Worm (Caenorhabditis elegans): Measurements from ENCODE around the gene Y54B9A.1.

The Y54B9A.1 gene

DNA sequence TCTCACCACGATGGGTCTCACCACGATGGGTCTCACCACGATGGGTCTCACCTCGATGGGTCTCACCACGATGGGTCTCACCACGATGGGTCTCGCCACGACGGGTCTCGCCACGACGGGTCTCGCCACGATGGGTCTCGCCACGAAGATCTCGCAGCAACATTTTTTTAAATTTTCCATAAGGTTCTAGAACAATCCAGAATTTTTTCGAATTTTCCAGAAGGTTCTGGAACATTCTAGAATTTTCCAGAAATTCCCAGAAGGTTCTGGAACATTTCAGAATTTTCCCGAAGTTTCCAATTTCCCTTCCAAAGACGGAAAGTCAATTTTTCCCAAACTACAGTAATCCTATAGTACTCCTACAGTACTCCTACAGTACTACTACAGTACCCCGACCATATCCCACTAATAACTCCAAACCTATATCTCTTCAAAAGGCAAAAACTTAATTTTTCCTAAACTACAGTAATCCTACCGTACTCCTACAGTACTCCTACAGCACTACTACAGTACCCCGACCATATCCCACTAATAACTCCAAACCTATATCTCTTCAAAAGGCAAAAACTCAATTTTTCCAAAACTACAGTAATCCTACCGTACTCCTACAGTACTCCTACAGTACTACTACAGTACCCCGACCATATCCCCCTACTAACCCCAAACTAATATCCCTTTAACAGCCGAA is at the start of gene Y54B9A.1:
TSS of gene Y54B9A.1 (minus strand) at position 235 of the 688 bp plus-strand sequence.
- TF ChIP-seq ztf-23 (GFP tag; IDR thresholded peaks at IDR 0.05) = peak; percentile 52; the same call in 1 of the 2 replicates
- peak; percentile 55; the same call in 1 of the 2 replicates for TF ChIP-seq flt-1 (GFP tag; IDR thresholded peaks at IDR 0.05)

DNA sequence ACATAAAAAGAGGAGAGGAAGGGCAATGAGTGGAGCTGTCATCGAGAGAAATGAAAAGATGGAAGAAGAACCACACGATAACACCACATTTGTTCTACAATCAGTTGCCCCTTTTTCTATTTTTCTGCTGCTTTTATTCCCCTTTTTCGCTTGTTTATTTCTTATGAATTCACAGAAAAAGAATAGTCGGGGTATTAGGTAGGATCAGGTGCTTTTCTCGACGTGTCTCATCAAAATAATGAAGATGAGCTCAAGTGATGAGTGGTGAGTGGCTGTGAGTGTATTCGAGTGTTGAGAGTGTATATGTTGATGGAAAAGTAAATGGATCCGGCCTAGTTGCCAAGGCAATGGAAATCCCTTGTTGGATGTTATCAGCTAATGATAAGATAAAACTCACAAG is 46.2 kb upstream of the Y54B9A.1 start:
- no peak for TF ChIP-seq tab-1 (GFP tag; IDR thresholded peaks at IDR 0.05)
- TF ChIP-seq cog-1 (tag; optimal IDR thresholded peaks at IDR 0.05) = no peak
- no peak for TF ChIP-seq ztf-23 (GFP tag; IDR thresholded peaks at IDR 0.05)
- no peak for TF ChIP-seq med-1 (GFP tag; optimal IDR thresholded peaks at IDR 0.05; ENCODE audit: insufficient read depth)
- no peak for TF ChIP-seq flt-1 (GFP tag; IDR thresholded peaks at IDR 0.05)
- TF ChIP-seq klf-2 (GFP tag; conservative IDR thresholded peaks at IDR 0.05) = no peak

DNA sequence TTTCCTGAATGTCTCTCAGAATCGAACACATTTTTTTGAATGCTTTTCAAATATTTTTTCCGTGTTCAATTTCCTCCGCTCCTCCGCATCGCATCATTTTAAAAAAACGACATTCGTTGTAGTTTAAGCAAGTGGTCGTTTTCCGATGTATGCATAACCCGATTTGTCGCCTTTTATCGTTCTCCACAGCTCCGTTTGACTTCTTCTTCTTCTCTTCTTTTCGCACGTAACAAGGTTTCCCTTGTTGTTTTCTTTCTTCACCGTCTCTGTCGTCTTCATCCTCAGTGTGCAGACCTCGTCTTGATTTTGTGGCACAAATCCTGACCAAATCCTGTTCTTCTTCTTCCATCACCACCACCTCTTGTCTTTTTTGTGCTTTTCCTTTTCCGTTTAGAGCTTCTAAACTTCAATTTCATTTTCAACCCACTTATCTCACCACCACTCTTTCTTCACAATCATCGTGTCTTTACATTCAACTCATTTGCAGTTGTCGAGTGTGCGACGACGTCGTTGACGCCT is 44.4 kb upstream of the Y54B9A.1 start, which contains the start of gene K06A4.2:
TSS of gene K06A4.2 (plus strand) at position 469 of the 519 bp plus-strand sequence.
- no peak for TF ChIP-seq ztf-29 (GFP tag; IDR thresholded peaks at IDR 0.05)
- TF ChIP-seq cog-1 (tag; optimal IDR thresholded peaks at IDR 0.05) = no peak
- no peak for TF ChIP-seq ztf-23 (GFP tag; IDR thresholded peaks at IDR 0.05)
- no peak for TF ChIP-seq ref-1 (GFP tag; conservative IDR thresholded peaks at IDR 0.05)
- TF ChIP-seq klf-2 (GFP tag; conservative IDR thresholded peaks at IDR 0.05) = no peak
- no peak for TF ChIP-seq tab-1 (GFP tag; IDR thresholded peaks at IDR 0.05)

DNA sequence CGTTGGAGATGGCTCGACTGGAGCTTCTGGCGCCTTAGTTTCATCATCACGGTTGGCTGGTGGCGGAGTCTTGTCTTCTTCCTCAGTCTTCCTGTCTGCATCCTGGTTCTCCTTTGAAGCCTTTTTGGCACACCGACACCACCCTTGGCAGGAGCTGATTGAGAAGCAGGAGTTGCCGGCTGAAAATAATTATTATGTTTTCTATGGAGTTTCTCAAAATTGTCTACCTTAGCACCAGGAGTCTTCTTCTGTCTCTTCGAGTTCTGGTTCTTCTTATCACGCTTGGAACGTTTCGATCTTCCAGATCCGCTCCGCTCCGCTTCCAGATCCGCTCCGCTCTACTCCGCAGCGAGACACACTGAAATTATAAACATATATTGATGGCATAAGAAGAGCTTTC is 41.2 kb upstream of the Y54B9A.1 start, which contains the start of gene K06A4.6:
TSS of gene K06A4.6 (minus strand) at position 101 of the 400 bp plus-strand sequence.
- no peak for TF ChIP-seq T22C8.4 (GFP tag; IDR thresholded peaks at IDR 0.05)
- TF ChIP-seq flt-1 (GFP tag; IDR thresholded peaks at IDR 0.05) = no peak
- TF ChIP-seq ref-1 (GFP tag; conservative IDR thresholded peaks at IDR 0.05) = no peak
- TF ChIP-seq ztf-29 (GFP tag; IDR thresholded peaks at IDR 0.05) = no peak
- no peak for TF ChIP-seq cog-1 (tag; optimal IDR thresholded peaks at IDR 0.05)
- no peak for TF ChIP-seq tab-1 (GFP tag; IDR thresholded peaks at IDR 0.05)
- no peak for TF ChIP-seq klf-2 (GFP tag; conservative IDR thresholded peaks at IDR 0.05)
- TF ChIP-seq ztf-23 (GFP tag; IDR thresholded peaks at IDR 0.05) = no peak

DNA sequence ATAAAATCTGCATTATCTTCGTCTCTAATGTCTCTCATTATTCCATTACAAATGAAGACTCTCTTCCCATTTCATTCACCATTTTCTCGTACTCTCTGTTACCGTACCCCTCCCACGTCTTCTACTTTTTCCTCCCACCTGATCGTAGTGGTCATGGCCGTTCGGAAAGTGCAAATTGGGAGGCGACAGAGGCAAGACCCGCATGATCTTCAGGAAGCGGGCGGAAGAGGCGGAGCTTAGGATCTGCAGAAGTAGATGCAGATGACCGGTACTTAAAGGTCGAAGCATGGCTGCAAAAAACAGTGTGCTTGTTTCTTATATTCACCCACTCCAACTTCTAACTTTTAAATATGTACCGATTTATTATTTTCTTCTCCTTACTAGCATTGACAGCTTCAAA is 38.5 kb upstream of the Y54B9A.1 start, which contains the start of gene nas-3:
TSS of gene nas-3 (plus strand) at position 301 of the 400 bp plus-strand sequence.
- TF ChIP-seq flt-1 (GFP tag; IDR thresholded peaks at IDR 0.05) = no peak
- no peak for TF ChIP-seq med-1 (GFP tag; optimal IDR thresholded peaks at IDR 0.05; ENCODE audit: insufficient read depth)
- TF ChIP-seq ztf-29 (GFP tag; IDR thresholded peaks at IDR 0.05) = no peak
- TF ChIP-seq ref-1 (GFP tag; conservative IDR thresholded peaks at IDR 0.05) = no peak
- TF ChIP-seq klf-2 (GFP tag; conservative IDR thresholded peaks at IDR 0.05) = no peak
- no peak for TF ChIP-seq ztf-23 (GFP tag; IDR thresholded peaks at IDR 0.05)
- no peak for TF ChIP-seq T22C8.4 (GFP tag; IDR thresholded peaks at IDR 0.05)
- no peak for TF ChIP-seq cog-1 (tag; optimal IDR thresholded peaks at IDR 0.05)
- TF ChIP-seq tab-1 (GFP tag; IDR thresholded peaks at IDR 0.05) = no peak

DNA sequence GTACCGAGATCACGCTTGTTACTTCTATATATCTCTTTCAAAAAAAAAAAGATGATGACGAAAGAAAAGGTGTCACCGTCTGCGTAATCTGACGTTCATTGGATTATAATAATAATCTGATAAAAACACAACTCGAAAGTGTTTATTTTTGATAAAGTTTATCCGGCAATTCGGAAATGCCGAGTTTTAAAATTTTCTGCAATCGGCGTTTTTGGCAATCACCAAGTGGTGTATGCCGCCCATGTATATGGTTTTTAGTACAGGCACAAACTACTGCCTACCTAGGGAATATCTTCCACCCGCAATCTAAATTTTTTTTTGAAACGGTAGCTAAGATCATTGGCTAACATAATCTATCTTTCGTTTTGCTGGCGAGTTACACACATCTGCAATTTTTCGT is 34.6 kb upstream of the Y54B9A.1 start:
- no peak for TF ChIP-seq klf-2 (GFP tag; conservative IDR thresholded peaks at IDR 0.05)
- TF ChIP-seq tab-1 (GFP tag; IDR thresholded peaks at IDR 0.05) = no peak
- no peak for TF ChIP-seq ztf-23 (GFP tag; IDR thresholded peaks at IDR 0.05)
- TF ChIP-seq ref-1 (GFP tag; conservative IDR thresholded peaks at IDR 0.05) = no peak
- TF ChIP-seq flt-1 (GFP tag; IDR thresholded peaks at IDR 0.05) = no peak
- TF ChIP-seq cog-1 (tag; optimal IDR thresholded peaks at IDR 0.05) = no peak
- TF ChIP-seq T22C8.4 (GFP tag; IDR thresholded peaks at IDR 0.05) = no peak
- no peak for TF ChIP-seq ztf-29 (GFP tag; IDR thresholded peaks at IDR 0.05)
- no peak for TF ChIP-seq med-1 (GFP tag; optimal IDR thresholded peaks at IDR 0.05; ENCODE audit: insufficient read depth)

DNA sequence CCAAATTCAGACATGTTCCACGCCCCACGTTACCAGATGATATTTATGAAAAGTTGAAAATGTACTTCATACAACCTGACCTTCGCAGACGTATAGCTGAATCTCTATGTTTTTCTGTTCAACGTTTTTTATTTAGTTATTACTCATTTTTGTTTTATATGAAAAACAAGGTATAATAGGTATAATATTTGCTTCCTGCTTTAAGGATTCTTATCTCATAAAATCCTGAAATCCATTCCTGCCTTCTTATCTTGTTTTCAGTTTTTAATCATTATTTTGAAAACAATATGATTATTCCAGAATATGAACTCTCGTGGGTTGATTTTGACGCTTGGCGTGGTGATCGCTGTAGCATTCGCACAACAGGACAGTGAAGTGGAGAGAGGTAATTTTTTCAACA is 32.3 kb upstream of the Y54B9A.1 start, which contains the start of gene flp-6:
TSS of gene flp-6 (plus strand) at position 301 of the 400 bp plus-strand sequence.
- no peak for TF ChIP-seq flt-1 (GFP tag; IDR thresholded peaks at IDR 0.05)

DNA sequence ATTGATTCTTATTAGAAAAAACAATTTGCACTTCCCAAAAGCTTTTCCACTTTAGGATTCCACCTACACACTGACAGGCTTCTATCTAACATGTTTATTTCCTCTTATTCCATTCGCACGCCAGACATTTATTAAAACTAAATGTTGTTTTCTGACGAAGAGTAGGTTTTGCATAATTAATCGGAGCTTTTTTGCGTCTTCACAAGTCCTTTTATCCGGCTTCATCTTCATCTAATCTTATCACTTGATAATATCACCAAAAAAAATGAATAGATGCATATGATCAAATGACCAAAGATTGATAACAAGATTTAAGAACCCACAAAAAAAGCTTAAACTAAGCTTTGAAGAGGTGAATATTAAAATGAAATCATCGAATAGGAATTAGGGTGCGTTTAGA is 26.2 kb upstream of the Y54B9A.1 start:
- TF ChIP-seq cog-1 (tag; optimal IDR thresholded peaks at IDR 0.05) (no peak), ztf-29 (GFP tag; IDR thresholded peaks at IDR 0.05) (no peak), klf-2 (GFP tag; conservative IDR thresholded peaks at IDR 0.05) (no peak), ref-1 (GFP tag; conservative IDR thresholded peaks at IDR 0.05) (no peak), T22C8.4 (GFP tag; IDR thresholded peaks at IDR 0.05) (no peak), ztf-23 (GFP tag; IDR thresholded peaks at IDR 0.05) (no peak), med-1 (GFP tag; optimal IDR thresholded peaks at IDR 0.05; ENCODE audit: insufficient read depth) (no peak), tab-1 (GFP tag; IDR thresholded peaks at IDR 0.05) (no peak), flt-1 (GFP tag; IDR thresholded peaks at IDR 0.05) (no peak)

DNA sequence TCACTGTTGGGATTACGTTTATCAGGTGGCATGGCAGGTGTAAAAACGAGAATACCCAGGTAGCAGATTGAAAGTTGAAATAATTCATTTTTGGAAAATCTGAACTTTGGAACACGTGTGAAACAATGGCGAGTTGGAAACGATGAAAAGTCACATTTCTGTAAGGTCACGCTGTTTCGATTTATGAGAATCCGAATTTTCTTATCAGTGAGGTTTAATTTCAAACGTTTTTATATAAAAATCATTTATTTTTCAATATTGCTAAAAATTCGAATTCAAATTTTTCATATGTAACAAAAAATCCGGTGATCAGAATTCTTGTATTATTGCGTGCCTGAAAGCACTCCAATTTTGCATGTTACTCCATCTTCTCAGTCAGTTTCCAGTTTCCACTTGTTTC is 23.3 kb upstream of the Y54B9A.1 start, which contains the start of gene F07D3.3:
TSS of gene F07D3.3 (minus strand) at position 101 of the 400 bp plus-strand sequence.
- TF ChIP-seq cog-1 (tag; optimal IDR thresholded peaks at IDR 0.05) (no peak), T22C8.4 (GFP tag; IDR thresholded peaks at IDR 0.05) (no peak), tab-1 (GFP tag; IDR thresholded peaks at IDR 0.05) (no peak), ztf-23 (GFP tag; IDR thresholded peaks at IDR 0.05) (no peak), klf-2 (GFP tag; conservative IDR thresholded peaks at IDR 0.05) (no peak), flt-1 (GFP tag; IDR thresholded peaks at IDR 0.05) (no peak), med-1 (GFP tag; optimal IDR thresholded peaks at IDR 0.05; ENCODE audit: insufficient read depth) (no peak), ref-1 (GFP tag; conservative IDR thresholded peaks at IDR 0.05) (no peak), ztf-29 (GFP tag; IDR thresholded peaks at IDR 0.05) (no peak)

DNA sequence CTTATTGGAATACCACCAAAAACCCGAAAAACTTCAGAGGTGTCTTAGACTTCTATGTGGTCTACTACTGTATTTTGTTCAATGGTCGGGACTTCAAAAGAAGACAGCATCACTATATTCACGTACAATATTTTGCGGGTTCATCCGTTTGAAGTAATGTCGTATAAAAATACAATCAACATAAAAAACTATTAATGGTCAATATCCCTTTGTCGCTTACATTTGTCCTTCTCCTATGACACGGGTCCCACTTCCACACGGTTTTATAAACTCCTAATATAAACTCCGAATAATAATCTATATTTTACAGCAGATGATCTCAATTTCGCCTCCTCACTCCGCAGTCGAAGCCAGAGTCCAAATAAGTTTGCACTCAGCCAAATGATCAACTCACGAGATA is 18.2 kb upstream of the Y54B9A.1 start:
- no peak for TF ChIP-seq klf-2 (GFP tag; conservative IDR thresholded peaks at IDR 0.05)

All from whole organism, midembryonic.